Worm (Caenorhabditis elegans): ENCODE measurements around the gene R04A9.1.

DNA sequence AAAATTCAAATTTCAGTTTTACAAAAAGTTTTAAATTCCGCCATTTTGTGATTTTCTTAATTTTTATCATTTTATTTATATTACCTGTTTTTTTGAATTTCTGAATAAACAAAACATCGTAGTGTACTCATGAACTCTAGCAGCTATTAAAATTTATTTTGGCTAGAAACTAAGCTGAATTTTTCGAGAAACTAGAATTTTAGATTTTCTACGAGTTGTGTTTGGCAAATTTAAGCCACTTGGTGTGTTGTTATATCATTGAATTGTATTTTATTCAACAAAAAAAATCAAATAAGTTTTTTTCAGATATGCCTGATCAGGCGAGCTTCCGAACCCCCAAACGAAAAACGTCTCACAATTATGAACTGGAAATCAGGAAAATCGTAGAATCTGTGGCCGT lies 7.4 kb upstream of the R04A9.1 start, which contains the start of gene R04A9.6:
- no peak for TF ChIP-seq ets-4 (tag; optimal IDR thresholded peaks at IDR 0.05)
- no peak for TF ChIP-seq ceh-31 (tag; optimal IDR thresholded peaks at IDR 0.05)
